Fruit fly (Drosophila melanogaster): ENCODE results near the gene CG43993.

DNA sequence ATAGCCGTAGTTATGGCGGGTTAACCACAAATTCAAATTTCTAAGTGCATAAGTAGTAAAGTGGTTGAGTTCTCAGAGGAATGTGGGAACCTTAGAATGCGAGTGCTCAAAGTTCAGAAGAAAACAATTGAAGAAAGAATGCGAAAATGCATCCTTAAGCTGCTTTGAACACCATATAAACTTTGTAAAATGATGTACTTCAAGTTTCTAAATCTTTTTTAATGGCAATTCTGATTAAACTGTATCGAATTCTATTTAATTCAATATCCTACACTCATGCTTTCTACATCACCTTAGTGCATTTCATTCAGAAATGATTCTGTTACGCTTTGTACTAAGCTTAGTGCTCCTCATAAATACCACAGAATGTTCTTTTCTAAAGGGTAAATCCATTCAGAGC, at the start of gene CG43993:
- TF ChIP-seq psq (optimal IDR thresholded peaks at IDR 0.05): no peak
- no peak for TF ChIP-seq usp (GFP tag; optimal IDR thresholded peaks at IDR 0.05)
- TF ChIP-seq pan (optimal IDR thresholded peaks at IDR 0.05): no peak
- no peak for TF ChIP-seq EcR (GFP tag; optimal IDR thresholded peaks at IDR 0.05)
